Fruit fly (Drosophila melanogaster): ENCODE measurements around the gene Wdfy2.

dm6 chr2L:10376276-10376675, 46.8 kb upstream of the Wdfy2 start:
- no peak for TF ChIP-seq OdsH (GFP tag; optimal IDR thresholded peaks at IDR 0.05)
- no peak for TF ChIP-seq Abd-B (GFP tag; optimal IDR thresholded peaks at IDR 0.05)
- TF ChIP-seq usp (GFP tag; optimal IDR thresholded peaks at IDR 0.05) = no peak
- no peak for TF ChIP-seq Jra (GFP tag; optimal IDR thresholded peaks at IDR 0.05)
- no peak for TF ChIP-seq Sp1 (GFP tag; optimal IDR thresholded peaks at IDR 0.05)
- no peak for TF ChIP-seq pan (optimal IDR thresholded peaks at IDR 0.05)
- TF ChIP-seq Mio (GFP tag; optimal IDR thresholded peaks at IDR 0.05) = no peak
